ENCODE assay signal across 3 worm cellular contexts in genomic region chrIII:12585842-12586241, ce11.
A peak's percentile ranks its signal among the peaks of the same experiment; 100 is the strongest.
TF ChIP-seq lines count a peak whose summit lies in the region.

No protein-coding gene starts in this region.

TF ChIP-seq in whole organism, L3 larva, 47 proteins besides CTCF, POLR2A, EP300 and RAD21:
- TF ChIP-seq ceh-82 (tag; optimal IDR thresholded peaks at IDR 0.05; lab: Kevin White, UChicago) (no peak), nfya-1 (tag; optimal IDR thresholded peaks at IDR 0.05; lab: Kevin White, UChicago; ENCODE audit: insufficient read depth) (peak; percentile 80)

TF ChIP-seq in whole organism, late embryonic, 69 proteins besides CTCF, POLR2A, EP300 and RAD21:
- TF ChIP-seq nfya-1 (tag; optimal IDR thresholded peaks at IDR 0.05; lab: Kevin White, UChicago) (peak; percentile 86), tbx-7 (tag; optimal IDR thresholded peaks at IDR 0.05; lab: Kevin White, UChicago) (no peak)

TF ChIP-seq in whole organism, midembryonic, 9 proteins besides CTCF, POLR2A, EP300 and RAD21:
- TF ChIP-seq tab-1 (GFP tag; IDR thresholded peaks at IDR 0.05; lab: Robert Waterston, UW), result no peak
- TF ChIP-seq ztf-29 (GFP tag; IDR thresholded peaks at IDR 0.05; lab: Robert Waterston, UW), result no peak
- TF ChIP-seq cog-1 (tag; optimal IDR thresholded peaks at IDR 0.05; lab: Kevin White, UChicago), result no peak
- TF ChIP-seq ztf-23 (GFP tag; IDR thresholded peaks at IDR 0.05; lab: Robert Waterston, UW), result 0 out of 2 replicates have a peak, but pooled peaks have one; percentile 6
- TF ChIP-seq ref-1 (GFP tag; conservative IDR thresholded peaks at IDR 0.05; lab: Robert Waterston, UW), result no peak
- TF ChIP-seq flt-1 (GFP tag; IDR thresholded peaks at IDR 0.05; lab: Robert Waterston, UW), result no peak
- TF ChIP-seq med-1 (GFP tag; optimal IDR thresholded peaks at IDR 0.05; lab: Kevin White, UChicago; ENCODE audit: insufficient read depth), result no peak

Comparison
In these comparisons a context has a peak if more than half of its experiments do, and no peak if none do; other contexts are left out.
1. Of the 9 proteins assayed by ChIP-seq in both whole organism, late embryonic and whole organism, L3 larva: peak only in whole organism, late embryonic: none; only in whole organism, L3 larva: none; in both: nfya-1; in neither: 8.